Fruit fly (Drosophila melanogaster) whole organism, embryonic: ENCODE measurements around the gene AstCC.
A peak's percentile ranks its signal among the peaks of the same experiment; 100 is the strongest.

Source experiments
- Atf6 ChIP-seq: fragments of 200-800 bp; sonication (Bioruptor generic); IDR thresholded peaks from 2 replicates; pipeline ENCODE4 v1.3.6; 2022; ENCODE audit warnings: missing biosample characterization, missing genetic modification characterization
- CG10462 ChIP-seq: fragments of 200-800 bp; sonication (Bioruptor generic); optimal IDR thresholded peaks from 2 replicates; lab custom pipeline; 2016; ENCODE audit warnings: missing biosample characterization, missing genetic modification characterization
- CG11504 ChIP-seq: fragments of 200-800 bp; sonication (Bioruptor generic); optimal IDR thresholded peaks from 3 replicates; lab custom pipeline; 2019; ENCODE audit warnings: missing biosample characterization, mild to moderate bottlenecking, missing genetic modification characterization, moderate library complexity
- CG13424 ChIP-seq: fragments of 200-800 bp; sonication (Bioruptor generic); optimal IDR thresholded peaks from 2 replicates; lab custom pipeline; 2019; ENCODE audit warnings: missing biosample characterization, mild to moderate bottlenecking, missing genetic modification characterization, moderate library complexity
- CG15073 ChIP-seq: fragments of 200-800 bp; sonication (Bioruptor generic); optimal IDR thresholded peaks from 2 replicates; lab custom pipeline; 2016; ENCODE audit warnings: missing biosample characterization, missing genetic modification characterization
- CG1647 ChIP-seq: fragments of 200-800 bp; sonication (Bioruptor generic); optimal IDR thresholded peaks from 3 replicates; lab custom pipeline; 2016; ENCODE audit warnings: missing biosample characterization, missing genetic modification characterization
- CG17328 ChIP-seq: fragments of 200-800 bp; sonication (Bioruptor generic); IDR thresholded peaks from 2 replicates; pipeline ENCODE4 v1.3.6; 2022; ENCODE audit warnings: missing biosample characterization, missing genetic modification characterization
- CG17802 ChIP-seq: fragments of 200-800 bp; sonication (Bioruptor generic); optimal IDR thresholded peaks from 2 replicates; lab custom pipeline; 2018; ENCODE audit warnings: missing biosample characterization, mild to moderate bottlenecking, missing genetic modification characterization, moderate library complexity
- CG1792 ChIP-seq: fragments of 200-800 bp; sonication (Bioruptor generic); optimal IDR thresholded peaks from 2 replicates; lab custom pipeline; 2016; ENCODE audit warnings: missing biosample characterization, missing genetic modification characterization
- CG18011 ChIP-seq: fragments of 200-800 bp; sonication (Bioruptor generic); optimal IDR thresholded peaks from 2 replicates; lab custom pipeline; 2017; ENCODE audit warnings: missing biosample characterization, missing genetic modification characterization, mild to moderate bottlenecking, moderate library complexity, missing genotype
- CG1832 ChIP-seq: fragments of 200-800 bp; sonication (Bioruptor generic); optimal IDR thresholded peaks from 2 replicates; lab custom pipeline; 2017; ENCODE audit warnings: missing biosample characterization, mild to moderate bottlenecking, missing genetic modification characterization, inconsistent platforms
- CG2202 ChIP-seq: fragments of 200-800 bp; sonication (Bioruptor generic); optimal IDR thresholded peaks from 2 replicates; lab custom pipeline; 2018; ENCODE audit warnings: missing biosample characterization, mild to moderate bottlenecking, missing genetic modification characterization
- CG31224 ChIP-seq: fragments of 200-800 bp; sonication (Bioruptor generic); IDR thresholded peaks from 2 replicates; pipeline ENCODE4 v1.3.6; 2022; ENCODE audit warnings: missing biosample characterization, missing genetic modification characterization
- CG31441 ChIP-seq: fragments of 200-800 bp; sonication (Bioruptor generic); IDR thresholded peaks from 2 replicates; pipeline ENCODE4 v1.3.6; 2022; ENCODE audit warnings: missing biosample characterization, missing genetic modification characterization
- CG33213 ChIP-seq: fragments of 200-800 bp; sonication (Bioruptor generic); optimal IDR thresholded peaks from 3 replicates; lab custom pipeline; 2016; ENCODE audit warnings: missing biosample characterization, missing genetic modification characterization
- CG4328 ChIP-seq: fragments of 200-800 bp; sonication (Bioruptor generic); optimal IDR thresholded peaks from 3 replicates; lab custom pipeline; 2017; ENCODE audit warnings: missing biosample characterization, missing genetic modification reagents, missing genetic modification characterization
- CG43689 ChIP-seq: fragments of 200-800 bp; sonication (Bioruptor generic); IDR thresholded peaks from 2 replicates; pipeline ENCODE4 v1.3.6; 2022; ENCODE audit warnings: missing biosample characterization, missing genetic modification characterization
- CG4854 ChIP-seq: fragments of 200-800 bp; sonication (Bioruptor generic); optimal IDR thresholded peaks from 2 replicates; lab custom pipeline; 2016; ENCODE audit warnings: missing biosample characterization, missing genetic modification characterization, inconsistent platforms
- CG6689 ChIP-seq: fragments of 200-800 bp; sonication (Bioruptor generic); IDR thresholded peaks from 2 replicates; pipeline ENCODE4 v1.3.6; 2022; ENCODE audit warnings: missing biosample characterization, missing genetic modification characterization
- CG8290 ChIP-seq, 3 experiments: fragments of 200-800 bp; sonication (Bioruptor generic); optimal IDR thresholded peaks; 2 replicates each; lab custom pipeline; 2016 to 2019; ENCODE audit warnings: missing biosample characterization in 3 of 3, missing genetic modification characterization in 3 of 3, mild to moderate bottlenecking in 2 of 3, moderate library complexity in 1 of 3
- CG9437 ChIP-seq: fragments of 200-800 bp; sonication (Bioruptor generic); optimal IDR thresholded peaks from 2 replicates; lab custom pipeline; 2018; ENCODE audit warnings: missing biosample characterization, mild to moderate bottlenecking, missing genetic modification characterization
- E2f2 ChIP-seq: fragments of 200-800 bp; sonication (Bioruptor generic); IDR thresholded peaks from 2 replicates; pipeline ENCODE4 v1.3.6; 2022; ENCODE audit warnings: missing biosample characterization, missing genetic modification characterization
- Ets65A ChIP-seq: fragments of 200-800 bp; sonication (Bioruptor generic); peaks from one replicate; lab custom pipeline; 2016; ENCODE audit warnings: missing biosample characterization, missing genetic modification characterization
- Fer3 ChIP-seq: fragments of 200-800 bp; sonication (Bioruptor generic); optimal IDR thresholded peaks from 2 replicates; lab custom pipeline; 2018; ENCODE audit warnings: missing biosample characterization, mild to moderate bottlenecking, missing genetic modification characterization, moderate library complexity
- HmgD ChIP-seq: fragments of 200-800 bp; sonication (Bioruptor generic); optimal IDR thresholded peaks from 3 replicates; lab custom pipeline; 2016; ENCODE audit warnings: missing biosample characterization, missing genetic modification characterization
- Hr39 ChIP-seq: fragments of >200 bp; optimal IDR thresholded peaks from 2 replicates; lab custom pipeline; 2017
- Lim3 ChIP-seq: fragments of 200-800 bp; sonication (Bioruptor generic); IDR thresholded peaks from 2 replicates; pipeline ENCODE4 v1.3.6; 2022; ENCODE audit warnings: missing biosample characterization, missing genetic modification characterization
- Mes4 ChIP-seq: fragments of 200-800 bp; sonication (Bioruptor generic); optimal IDR thresholded peaks from 2 replicates; lab custom pipeline; 2016; ENCODE audit warnings: missing biosample characterization, missing genetic modification characterization
- Nf-YB ChIP-seq: fragments of 200-800 bp; sonication (Bioruptor generic); optimal IDR thresholded peaks from 3 replicates; lab custom pipeline; 2019; ENCODE audit warnings: missing biosample characterization, mild to moderate bottlenecking, missing genetic modification characterization, moderate library complexity
- Oaz ChIP-seq: fragments of 200-800 bp; sonication (Bioruptor generic); IDR thresholded peaks from 2 replicates; pipeline ENCODE4 v1.3.6; 2022; ENCODE audit warnings: missing biosample characterization, missing genetic modification characterization
- Ravus ChIP-seq: fragments of 200-800 bp; sonication (Bioruptor generic); IDR thresholded peaks from 2 replicates; pipeline ENCODE4 v1.3.6; 2022; ENCODE audit warnings: missing biosample characterization, missing genetic modification characterization
- Scr ChIP-seq: fragments of 200-800 bp; sonication (Bioruptor generic); IDR thresholded peaks from 2 replicates; pipeline ENCODE4 v1.3.6; 2022; ENCODE audit warnings: missing biosample characterization, missing genetic modification characterization; ENCODE audit not compliant: partially characterized antibody
- Stat92E ChIP-seq, 3 experiments: fragments of >200 bp in 2 of 3; fragments of 200-800 bp in 1 of 3; sonication (Bioruptor generic) in 1 of 3; optimal IDR thresholded peaks; 2 replicates each; lab custom pipeline; 2017 to 2019; ENCODE audit warnings: missing biosample characterization in 3 of 3, missing genetic modification characterization in 3 of 3, mild to moderate bottlenecking in 1 of 3, moderate library complexity in 1 of 3
- Taf1 ChIP-seq: fragments of 200-800 bp; sonication (Bioruptor generic); IDR thresholded peaks from 2 replicates; pipeline ENCODE4 v1.3.6; 2022; ENCODE audit warnings: missing biosample characterization, missing genetic modification characterization
- Usf ChIP-seq: fragments of 200-800 bp; sonication (Bioruptor generic); optimal IDR thresholded peaks from 2 replicates; lab custom pipeline; 2017; ENCODE audit warnings: missing genotype, missing biosample characterization, missing genetic modification characterization
- cad ChIP-seq: fragments of >200 bp; optimal IDR thresholded peaks from 2 replicates; lab custom pipeline; 2017; ENCODE audit warnings: missing biosample characterization, missing genetic modification characterization
- corto ChIP-seq: fragments of 200-800 bp; sonication (Bioruptor generic); optimal IDR thresholded peaks from 2 replicates; lab custom pipeline; 2016; ENCODE audit warnings: missing biosample characterization, mild to moderate bottlenecking, missing genetic modification characterization, moderate library complexity
- fd102C ChIP-seq: fragments of 200-800 bp; sonication (Bioruptor generic); optimal IDR thresholded peaks from 2 replicates; lab custom pipeline; 2018; ENCODE audit warnings: missing biosample characterization, mild to moderate bottlenecking, missing genetic modification characterization, moderate library complexity
- insv ChIP-seq, 2 experiments: fragments of 200-800 bp; sonication (Bioruptor generic); optimal IDR thresholded peaks; 3 replicates each; lab custom pipeline; 2016 to 2018; ENCODE audit warnings: missing biosample characterization in 2 of 2, missing genetic modification characterization in 2 of 2
- mam ChIP-seq: fragments of 200-800 bp; sonication (Bioruptor generic); optimal IDR thresholded peaks from 3 replicates; lab custom pipeline; 2016; ENCODE audit warnings: missing biosample characterization, missing genetic modification characterization
- schlank ChIP-seq: fragments of 200-800 bp; sonication (Bioruptor generic); optimal IDR thresholded peaks from 2 replicates; lab custom pipeline; 2018; ENCODE audit warnings: missing biosample characterization, mild to moderate bottlenecking, missing genetic modification characterization
- sim ChIP-seq: fragments of 200-800 bp; sonication (Bioruptor generic); IDR thresholded peaks from 2 replicates; pipeline ENCODE4 v1.3.6; 2022; ENCODE audit warnings: missing biosample characterization, missing genetic modification characterization
- so ChIP-seq: fragments of 200-800 bp; sonication (Bioruptor generic); IDR thresholded peaks from 3 replicates; pipeline ENCODE4 v1.3.6; 2022; ENCODE audit warnings: missing biosample characterization, missing genetic modification characterization
- sr ChIP-seq: fragments of 200-800 bp; sonication (Bioruptor generic); IDR thresholded peaks from 3 replicates; pipeline ENCODE4 v1.3.6; 2022; ENCODE audit warnings: missing biosample characterization, missing genetic modification characterization
- ssp ChIP-seq: fragments of 200-800 bp; sonication (Bioruptor generic); IDR thresholded peaks from 2 replicates; pipeline ENCODE4 v1.3.6; 2022; ENCODE audit warnings: missing biosample characterization, missing genetic modification characterization
- tgo ChIP-seq: fragments of 200-800 bp; sonication (Bioruptor generic); IDR thresholded peaks from 3 replicates; pipeline ENCODE4 v1.3.6; 2022; ENCODE audit warnings: missing biosample characterization, missing genetic modification characterization
- tin ChIP-seq: fragments of 200-800 bp; sonication (Bioruptor generic); optimal IDR thresholded peaks from 3 replicates; lab custom pipeline; 2016; ENCODE audit warnings: missing biosample characterization, missing genetic modification characterization
- toy ChIP-seq: fragments of 200-800 bp; sonication (Bioruptor generic); IDR thresholded peaks from 2 replicates; pipeline ENCODE4 v1.3.6; 2022; ENCODE audit warnings: missing biosample characterization, missing genetic modification characterization
- unc-4 ChIP-seq: fragments of 200-800 bp; sonication (Bioruptor generic); IDR thresholded peaks from 2 replicates; pipeline ENCODE4 v1.3.6; 2022; ENCODE audit warnings: missing biosample characterization, missing genetic modification characterization; ENCODE audit not compliant: partially characterized antibody
- wor ChIP-seq: fragments of 200-800 bp; sonication (Bioruptor generic); IDR thresholded peaks from 2 replicates; pipeline ENCODE4 v1.3.6; 2022; ENCODE audit warnings: missing biosample characterization, missing genetic modification characterization

The AstCC gene

DNA sequence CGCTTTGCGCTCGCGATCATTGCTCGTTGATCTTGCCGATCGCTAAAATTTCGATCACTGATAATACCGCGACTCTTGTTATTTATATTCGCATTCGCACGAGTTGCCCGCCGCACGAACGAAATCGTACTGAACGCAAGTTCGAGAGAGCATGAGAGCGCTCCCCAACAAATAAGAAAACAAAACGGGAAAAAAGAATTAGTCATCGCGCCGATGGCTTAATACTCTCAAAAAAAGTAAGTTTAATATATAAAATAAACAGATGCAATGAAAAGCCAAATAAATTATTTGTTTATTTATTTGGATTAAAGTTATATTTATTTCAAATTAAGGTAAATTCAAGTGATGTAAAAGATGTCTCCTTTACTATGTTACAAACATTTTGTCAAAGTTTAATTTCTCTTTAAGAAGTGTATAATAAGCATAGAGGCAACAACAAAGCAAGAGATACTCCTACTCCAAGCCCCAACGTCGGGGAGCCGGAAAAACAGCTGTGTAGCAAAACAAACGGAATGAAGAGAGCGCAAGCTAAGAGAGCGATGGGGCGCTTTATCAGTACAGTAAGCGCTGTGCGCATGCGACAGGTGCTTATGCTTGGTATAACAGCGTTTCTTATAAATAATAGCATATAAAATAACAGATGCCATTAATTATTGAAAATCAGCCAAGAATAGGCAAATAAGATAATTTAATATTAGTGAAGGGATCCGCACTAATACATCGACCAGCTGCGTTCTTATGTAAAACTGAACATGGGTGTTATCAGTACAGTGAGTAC lies 27.5 kb downstream of the AstCC start (continued):
- TF ChIP-seq CG43689 (GFP tag; lab: Robert Waterston, UW) (peak; percentile 57), Nf-YB (peak; percentile 45), CG31441 (GFP tag; lab: Robert Waterston, UW) (peak; percentile 77), HmgD (GFP tag; lab: Kevin White, UChicago) (no peak), CG1647 (peak; percentile 23), CG1832 (GFP tag; lab: Kevin White, UChicago) (no peak), schlank (tag; lab: Kevin White, UChicago) (peak; percentile 46), wor (GFP tag; lab: Robert Waterston, UW) (peak; percentile 63), toy (GFP tag; lab: Robert Waterston, UW) (no peak), Ravus (GFP tag; lab: Robert Waterston, UW) (no peak), CG11504 (tag; lab: Kevin White, UChicago) (peak; percentile 87), sim (GFP tag; lab: Robert Waterston, UW) (peak; percentile 56; the same call in 1 of the 2 replicates), insv (GFP tag; optimal IDR thresholded peaks at IDR 0.05; lab: Kevin White, UChicago) (peak in 1 of 2 experiments; percentile 3), Ets65A (GFP tag; lab: Kevin White, UChicago) (no peak), CG17802 (tag; lab: Kevin White, UChicago) (no peak), mam (GFP tag; lab: Kevin White, UChicago) (peak; percentile 46), tgo (GFP tag; lab: Robert Waterston, UW) (peak; percentile 84), Stat92E (GFP tag; optimal IDR thresholded peaks at IDR 0.05; lab: Kevin White, UChicago) (peak in 1 of 3 experiments; percentile 9), CG6689 (peak; percentile 64), Fer3 (tag; lab: Kevin White, UChicago) (peak; percentile 44), CG17328 (peak; percentile 65), Oaz (peak; percentile 35; the same call in 1 of the 2 replicates), fd102C (GFP tag; lab: Kevin White, UChicago) (no peak), CG4328 (GFP tag; lab: Kevin White, UChicago) (peak; percentile 58), Taf1 (GFP tag; lab: Robert Waterston, UW) (peak; percentile 45; the same call in 1 of the 2 replicates), Usf (GFP tag; lab: Kevin White, UChicago) (peak; percentile 28), CG18011 (GFP tag; lab: Kevin White, UChicago) (peak; percentile 51), cad (no peak), so (GFP tag; lab: Robert Waterston, UW) (peak; percentile 74), Mes4 (GFP tag; lab: Kevin White, UChicago) (peak; percentile 7), CG4854 (GFP tag; lab: Kevin White, UChicago) (no peak), sr (peak; percentile 40; the same call in 1 of the 3 replicates), E2f2 (GFP tag; lab: Robert Waterston, UW) (peak; percentile 71), CG8290 (GFP tag; optimal IDR thresholded peaks at IDR 0.05; lab: Kevin White, UChicago) (peak; percentile 35), CG8290 (tag; optimal IDR thresholded peaks at IDR 0.05; lab: Kevin White, UChicago) (peak; percentile 25 to 44), CG33213 (GFP tag; lab: Kevin White, UChicago) (no peak), CG9437 (peak; percentile 73), CG13424 (peak; percentile 73), tin (GFP tag; lab: Kevin White, UChicago) (peak; percentile 55), Lim3 (GFP tag; lab: Robert Waterston, UW) (peak; percentile 32; the same call in 1 of the 2 replicates), unc-4 (GFP tag; lab: Robert Waterston, UW) (no peak), CG10462 (GFP tag; lab: Kevin White, UChicago) (peak; percentile 74), CG1792 (GFP tag; lab: Kevin White, UChicago) (no peak), Atf6 (GFP tag; lab: Robert Waterston, UW) (peak; percentile 57), corto (GFP tag; lab: Kevin White, UChicago) (no peak), CG31224 (GFP tag; lab: Robert Waterston, UW) (no peak), Hr39 (lab: Kevin White, UChicago) (no peak), ssp (peak; percentile 72), Scr (GFP tag; lab: Robert Waterston, UW) (no peak), CG2202 (tag; lab: Kevin White, UChicago) (peak; percentile 59), CG15073 (GFP tag; lab: Kevin White, UChicago) (peak; percentile 12)
